Worm (Caenorhabditis elegans): Measurements from ENCODE around the gene T05A7.3.

Gene T05A7.3

ce11 chrII:4701482-4702119, 26.0 kb downstream of the T05A7.3 start, which contains the start of gene unc-85 (continued):
- TF ChIP-seq unc-130 (GFP tag; optimal IDR thresholded peaks at IDR 0.05) (peak; percentile 80), hif-1 (tag; optimal IDR thresholded peaks at IDR 0.05) (peak in 1 of 2 experiments; percentile 61), rbr-2 (tag; optimal IDR thresholded peaks at IDR 0.05) (peak; percentile 78), mdl-1 (tag; optimal IDR thresholded peaks at IDR 0.05) (peak in 1 of 2 experiments; percentile 16), ctbp-1 (GFP tag; IDR thresholded peaks at IDR 0.05) (peak; percentile 87), F37D6.2 (tag; optimal IDR thresholded peaks at IDR 0.05) (peak; percentile 49), tra-1 (GFP tag; IDR thresholded peaks at IDR 0.05) (peak; percentile 91), nhr-77 (tag; optimal IDR thresholded peaks at IDR 0.05) (peak; percentile 23)

DNA sequence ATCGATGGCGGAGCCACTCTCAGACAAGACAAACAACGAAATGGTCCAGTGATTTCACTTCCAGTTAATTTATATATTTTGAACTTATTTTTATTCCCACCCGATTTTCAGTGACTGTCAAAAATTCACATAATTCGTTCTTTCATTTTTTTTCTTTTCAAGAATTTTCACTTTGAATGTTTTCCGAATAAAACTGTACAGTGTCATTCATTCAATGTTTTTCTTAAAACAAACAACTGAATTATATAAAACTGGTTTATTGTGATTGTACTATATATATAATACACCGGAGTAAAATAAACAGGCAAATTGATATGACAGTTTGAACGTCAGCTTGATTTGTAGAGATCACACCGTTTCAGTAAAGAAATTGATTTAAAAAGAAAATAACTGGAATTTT, 27.4 kb downstream of the T05A7.3 start:
- TF ChIP-seq Y5F2A.4 (GFP tag; optimal IDR thresholded peaks at IDR 0.05) = no peak
- TF ChIP-seq lin-39 (tag; optimal IDR thresholded peaks at IDR 0.05) = no peak
- no peak for TF ChIP-seq dpl-1 (GFP tag; optimal IDR thresholded peaks at IDR 0.05)
- TF ChIP-seq T26A8.4 (GFP tag; IDR thresholded peaks at IDR 0.05) = no peak
- peak; percentile 7 for TF ChIP-seq mep-1 (tag; optimal IDR thresholded peaks at IDR 0.05)
- no peak for TF ChIP-seq snpc-4 (tag; optimal IDR thresholded peaks at IDR 0.05)
- TF ChIP-seq nhr-102 (tag; optimal IDR thresholded peaks at IDR 0.05) = no peak
- TF ChIP-seq F49E8.2 (tag; optimal IDR thresholded peaks at IDR 0.05; ENCODE audit: borderline replicate concordance) = peak; percentile 9
- TF ChIP-seq unc-130 (GFP tag; optimal IDR thresholded peaks at IDR 0.05) = peak; percentile 7
- peak; percentile 61 for TF ChIP-seq lin-38 (GFP tag; IDR thresholded peaks at IDR 0.05)
- TF ChIP-seq lin-29 (GFP tag; IDR thresholded peaks at IDR 0.05) = no peak
- no peak for TF ChIP-seq jun-1 (tag; optimal IDR thresholded peaks at IDR 0.05)
- no peak for TF ChIP-seq daf-12 (tag; optimal IDR thresholded peaks at IDR 0.05)

DNA sequence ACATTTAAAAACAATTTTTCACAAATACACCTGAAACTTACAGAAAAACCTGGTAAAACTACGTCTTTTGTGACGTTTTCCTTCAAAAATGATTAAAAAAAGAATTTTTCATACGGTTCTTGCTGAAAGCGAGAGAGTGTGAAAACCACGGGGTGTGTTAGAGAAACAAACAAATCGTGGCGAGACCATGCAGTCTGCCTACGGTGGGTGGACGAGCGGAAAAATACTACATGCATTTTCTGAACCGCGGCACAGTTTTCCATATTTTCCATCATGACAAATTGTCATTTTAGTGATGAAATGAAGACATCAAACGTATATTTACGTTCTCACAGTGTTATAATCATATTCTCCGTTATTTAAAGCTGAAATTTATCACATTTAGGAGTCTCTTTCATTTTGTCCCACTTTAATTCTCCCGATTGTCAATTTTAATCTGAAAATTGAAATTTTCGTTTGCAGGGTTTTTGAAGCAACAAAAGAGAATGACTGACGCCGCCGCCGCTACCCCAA, 30.8 kb downstream of the T05A7.3 start, which contains the start of the genes F10G7.9 and tsn-1:
Gene F10G7.9, minus strand, starts transcription at position 127 of the 513 bp plus-strand sequence.
Gene tsn-1, plus strand, starts transcription at position 463 of the 513 bp plus-strand sequence.
- TF ChIP-seq mxl-3 (GFP tag; optimal IDR thresholded peaks at IDR 0.05) = peak; percentile 36
- no peak for TF ChIP-seq lin-1 (GFP tag; IDR thresholded peaks at IDR 0.05)
- peak; percentile 58; the same call in 1 of the 2 replicates for TF ChIP-seq T26A8.4 (GFP tag; IDR thresholded peaks at IDR 0.05)
- TF ChIP-seq ZK337.2 (GFP tag; IDR thresholded peaks at IDR 0.05) = no peak
- no peak for TF ChIP-seq spr-3 (GFP tag; optimal IDR thresholded peaks at IDR 0.05)
- TF ChIP-seq nhr-28 (tag; optimal IDR thresholded peaks at IDR 0.05) = peak; percentile 47
- TF ChIP-seq pqm-1 (tag; optimal IDR thresholded peaks at IDR 0.05) = peak; percentile 51
- peak; percentile 57; the same call in 1 of the 2 replicates for TF ChIP-seq hmg-1.1 (GFP tag; IDR thresholded peaks at IDR 0.05)
- TF ChIP-seq dpl-1 (GFP tag; optimal IDR thresholded peaks at IDR 0.05) = peak; percentile 70
- no peak for TF ChIP-seq nhr-237 (tag; optimal IDR thresholded peaks at IDR 0.05)
- peak; percentile 63 for TF ChIP-seq mep-1 (tag; optimal IDR thresholded peaks at IDR 0.05)
- no peak for TF ChIP-seq egl-43 (GFP tag; IDR thresholded peaks at IDR 0.05)
- no peak for TF ChIP-seq zip-2 (tag; optimal IDR thresholded peaks at IDR 0.05)
- TF ChIP-seq mdl-1 (tag; optimal IDR thresholded peaks at IDR 0.05) = peak in 1 of 2 experiments; percentile 24
- TF ChIP-seq F26F4.8 (GFP tag; conservative IDR thresholded peaks at IDR 0.05) = no peak
- TF ChIP-seq D1046.2 (GFP tag; IDR thresholded peaks at IDR 0.05) = no peak
- TF ChIP-seq mes-2 (tag; optimal IDR thresholded peaks at IDR 0.05; ENCODE audit: poor library complexity, severe bottlenecking) = peak; percentile 83
- peak; percentile 11 for TF ChIP-seq duxl-1 (tag; optimal IDR thresholded peaks at IDR 0.05; ENCODE audit: poor library complexity)
- no peak for TF ChIP-seq attf-4 (tag; optimal IDR thresholded peaks at IDR 0.05)
- peak; percentile 46 for TF ChIP-seq nhr-25 (tag; optimal IDR thresholded peaks at IDR 0.05; ENCODE audit: borderline replicate concordance, insufficient read depth)
- peak; percentile 67 for TF ChIP-seq nhr-6 (tag; optimal IDR thresholded peaks at IDR 0.05)
- TF ChIP-seq nhr-102 (tag; optimal IDR thresholded peaks at IDR 0.05) = no peak
- peak; percentile 75 for TF ChIP-seq lin-38 (GFP tag; IDR thresholded peaks at IDR 0.05)
- TF ChIP-seq daf-16 (GFP tag; optimal IDR thresholded peaks at IDR 0.05) = no peak
- TF ChIP-seq daf-16 (tag; optimal IDR thresholded peaks at IDR 0.05) = peak; percentile 21
- peak; percentile 64 for TF ChIP-seq hlh-11 (tag; optimal IDR thresholded peaks at IDR 0.05)
- peak; percentile 73 for TF ChIP-seq hlh-30 (tag; optimal IDR thresholded peaks at IDR 0.05; ENCODE audit: insufficient read depth)
- TF ChIP-seq mxl-2 (GFP tag; conservative IDR thresholded peaks at IDR 0.05) = no peak
- TF ChIP-seq fkh-10 (GFP tag; optimal IDR thresholded peaks at IDR 0.05) = peak; percentile 5
- no peak for TF ChIP-seq pha-4 (GFP tag; IDR thresholded peaks at IDR 0.05)
- TF ChIP-seq pha-4 (tag; optimal IDR thresholded peaks at IDR 0.05) = peak; percentile 23
- TF ChIP-seq aha-1 (tag) = peak; percentile 87
- TF ChIP-seq unc-130 (GFP tag; optimal IDR thresholded peaks at IDR 0.05) = peak; percentile 11
